Worm (Caenorhabditis elegans) whole organism, young adult: ENCODE data around the gene Y48A6B.9.

Source experiments
- B0019.2 ChIP-seq: fragments of 200-800 bp; sonication (Bioruptor generic); conservative IDR thresholded peaks from 2 replicates; pipeline ENCODE4 v1.3.6; 2022; ENCODE audit warnings: missing genetic modification reagents, missing genetic modification characterization, missing compliant biosample characterization
- C06A6.2 ChIP-seq: fragments of 200-800 bp; sonication (Bioruptor generic); conservative IDR thresholded peaks from 2 replicates; pipeline ENCODE4 v1.3.6; 2022; ENCODE audit warnings: missing genetic modification characterization, missing compliant biosample characterization
- F22D6.2 ChIP-seq: sonication (generic microtip); optimal IDR thresholded peaks from 2 replicates; lab custom pipeline; 2016; ENCODE audit warnings: mild to moderate bottlenecking, missing genetic modification characterization, missing compliant biosample characterization
- F39B2.1 ChIP-seq: fragments of 200-800 bp; sonication (Bioruptor generic); IDR thresholded peaks from 2 replicates; pipeline ENCODE4 v1.3.6; 2022; ENCODE audit warnings: missing genetic modification reagents, missing genetic modification characterization, missing compliant biosample characterization
- K11D2.4 ChIP-seq: fragments of 200-800 bp; sonication (Bioruptor generic); IDR thresholded peaks from 2 replicates; pipeline ENCODE4 v1.3.6; 2022; ENCODE audit warnings: missing genetic modification reagents, missing genetic modification characterization, missing compliant biosample characterization
- T26A5.8 ChIP-seq: sonication (generic microtip); optimal IDR thresholded peaks from 2 replicates; lab custom pipeline; 2016; ENCODE audit warnings: missing genetic modification characterization, missing compliant biosample characterization
- Y53F4B.3 ChIP-seq: fragments of 200-800 bp; sonication (Bioruptor generic); IDR thresholded peaks from 2 replicates; pipeline ENCODE4 v1.3.6; 2022; ENCODE audit warnings: missing genetic modification reagents, missing genetic modification characterization, missing compliant biosample characterization
- Y53G8AR.9 ChIP-seq: fragments of 200-800 bp; sonication (Bioruptor generic); conservative IDR thresholded peaks from 2 replicates; pipeline ENCODE4 v1.3.6; 2022; ENCODE audit warnings: missing genetic modification reagents, missing genetic modification characterization, missing compliant biosample characterization
- akir-1 ChIP-seq: fragments of 200-800 bp; sonication (Bioruptor generic); optimal IDR thresholded peaks from 2 replicates; lab custom pipeline; 2018; ENCODE audit warnings: mild to moderate bottlenecking, missing genetic modification characterization, moderate library complexity, missing compliant biosample characterization
- aptf-2 ChIP-seq: fragments of 200-800 bp; sonication (Bioruptor generic); conservative IDR thresholded peaks from 2 replicates; pipeline ENCODE4 v1.3.6; 2022; ENCODE audit warnings: missing genetic modification reagents, missing genetic modification characterization, missing compliant biosample characterization
- atf-7 ChIP-seq: sonication (generic microtip); optimal IDR thresholded peaks from 2 replicates; lab custom pipeline; 2017; ENCODE audit warnings: mild to moderate bottlenecking, missing genetic modification characterization, missing compliant biosample characterization
- attf-5 ChIP-seq: fragments of 200-800 bp; sonication (Bioruptor generic); optimal IDR thresholded peaks from 2 replicates; lab custom pipeline; 2018; ENCODE audit warnings: mild to moderate bottlenecking, missing genetic modification characterization, missing compliant biosample characterization
- cebp-1 ChIP-seq, 2 experiments: fragments of 200-800 bp in 1 of 2; sonication (Bioruptor generic) in 1 of 2; sonication (generic microtip) in 1 of 2; IDR thresholded peaks in 1 of 2; optimal IDR thresholded peaks in 1 of 2; 2 replicates each; pipeline versions ENCODE4 v1.3.6 to Lab custom; 2017 to 2022; ENCODE audit warnings: missing compliant biosample characterization in 2 of 2, missing genetic modification characterization in 2 of 2, mild to moderate bottlenecking in 1 of 2, missing genetic modification reagents in 1 of 2, moderate library complexity in 1 of 2
- ceh-27 ChIP-seq: fragments of 200-800 bp; sonication (Bioruptor generic); optimal IDR thresholded peaks from 2 replicates; lab custom pipeline; 2018; ENCODE audit warnings: mild to moderate bottlenecking, missing genetic modification characterization, moderate library complexity, missing compliant biosample characterization
- dpl-1 ChIP-seq: fragments of 150-350 bp; optimal IDR thresholded peaks from 2 replicates; lab custom pipeline; 2014; ENCODE audit warnings: missing biosample characterization, missing genetic modification reagents, missing genetic modification characterization
- efl-1 ChIP-seq: fragments of 150-350 bp; optimal IDR thresholded peaks from 2 replicates; lab custom pipeline; 2014; ENCODE audit warnings: missing biosample characterization, missing genetic modification reagents, missing genetic modification characterization
- egl-44 ChIP-seq: fragments of 200-800 bp; sonication (Bioruptor generic); IDR thresholded peaks from 2 replicates; pipeline ENCODE4 v1.3.6; 2022; ENCODE audit warnings: missing genetic modification reagents, missing genetic modification characterization, missing compliant biosample characterization
- egrh-3 ChIP-seq: fragments of 200-800 bp; sonication (Bioruptor generic); IDR thresholded peaks from 2 replicates; pipeline ENCODE4 v1.3.6; 2022; ENCODE audit warnings: missing genetic modification reagents, missing genetic modification characterization, missing compliant biosample characterization
- ekl-4 ChIP-seq: fragments of 200-800 bp; sonication (Bioruptor generic); IDR thresholded peaks from 2 replicates; pipeline ENCODE4 v1.3.6; 2022; ENCODE audit warnings: missing genetic modification reagents, missing genetic modification characterization, missing compliant biosample characterization
- hmg-1.2 ChIP-seq: fragments of 200-800 bp; sonication (Bioruptor generic); IDR thresholded peaks from 2 replicates; pipeline ENCODE4 v1.3.6; 2022; ENCODE audit warnings: missing genetic modification reagents, missing genetic modification characterization, missing compliant biosample characterization
- hmg-20 ChIP-seq: fragments of 200-800 bp; sonication (Bioruptor generic); IDR thresholded peaks from 2 replicates; pipeline ENCODE4 v1.3.6; 2022; ENCODE audit warnings: missing genetic modification reagents, missing genetic modification characterization, missing compliant biosample characterization
- hrde-1 ChIP-seq: sonication (generic microtip); optimal IDR thresholded peaks from 2 replicates; lab custom pipeline; 2016; ENCODE audit warnings: missing genetic modification characterization, mild to moderate bottlenecking, missing compliant biosample characterization, moderate library complexity, missing genotype, missing genetic modification reagents, borderline replicate concordance
- lag-1 ChIP-seq: fragments of 200-800 bp; sonication (Bioruptor generic); IDR thresholded peaks from 2 replicates; pipeline ENCODE4 v1.3.6; 2022; ENCODE audit warnings: missing genetic modification reagents, missing genetic modification characterization, missing compliant biosample characterization
- lin-35 ChIP-seq, 3 experiments: fragments of 150-350 bp in 2 of 3; sonication (generic microtip) in 1 of 3; optimal IDR thresholded peaks; 2 replicates each; lab custom pipeline; 2014 to 2018; ENCODE audit warnings: missing biosample characterization in 3 of 3, missing genetic modification characterization in 3 of 3, missing genetic modification reagents in 3 of 3
- lin-40 ChIP-seq: sonication (generic microtip); optimal IDR thresholded peaks from 2 replicates; lab custom pipeline; 2016; ENCODE audit warnings: missing genetic modification characterization, mild to moderate bottlenecking, missing compliant biosample characterization, missing genotype, missing genetic modification reagents
- lsl-1 ChIP-seq: fragments of 200-800 bp; sonication (Bioruptor generic); optimal IDR thresholded peaks from 2 replicates; lab custom pipeline; 2018; ENCODE audit warnings: mild to moderate bottlenecking, missing genetic modification characterization, moderate library complexity, missing compliant biosample characterization
- madf-10 ChIP-seq: sonication (generic microtip); optimal IDR thresholded peaks from 2 replicates; lab custom pipeline; 2016; ENCODE audit warnings: mild to moderate bottlenecking, missing genetic modification characterization, missing compliant biosample characterization
- madf-6 ChIP-seq: fragments of 200-800 bp; sonication (Bioruptor generic); IDR thresholded peaks from 2 replicates; pipeline ENCODE4 v1.3.6; 2022; ENCODE audit warnings: missing genetic modification reagents, missing genetic modification characterization, missing compliant biosample characterization
- mel-28 ChIP-seq: sonication (generic microtip); optimal IDR thresholded peaks from 2 replicates; lab custom pipeline; 2016; ENCODE audit warnings: borderline replicate concordance, mild to moderate bottlenecking, missing genetic modification characterization, missing compliant biosample characterization
- nfya-1 ChIP-seq: sonication (generic microtip); optimal IDR thresholded peaks from 2 replicates; lab custom pipeline; 2017; ENCODE audit warnings: antibody characterized with exemption, missing compliant biosample characterization, missing genetic modification characterization, borderline replicate concordance; ENCODE audit not compliant: insufficient read depth
- nfyb-1 ChIP-seq: fragments of 200-800 bp; sonication (Bioruptor generic); IDR thresholded peaks from 2 replicates; pipeline ENCODE4 v1.3.6; 2022; ENCODE audit warnings: missing genetic modification reagents, missing genetic modification characterization, missing compliant biosample characterization
- nhr-179 ChIP-seq: sonication (generic microtip); optimal IDR thresholded peaks from 2 replicates; lab custom pipeline; 2016; ENCODE audit warnings: mild to moderate bottlenecking, missing genetic modification characterization, missing compliant biosample characterization
- pbrm-1 ChIP-seq: fragments of 200-800 bp; sonication (Bioruptor generic); IDR thresholded peaks from 2 replicates; pipeline ENCODE4 v1.3.6; 2022; ENCODE audit warnings: missing genetic modification reagents, missing genetic modification characterization, missing compliant biosample characterization
- pha-4 ChIP-seq: fragments of 150-350 bp; sonication (generic microtip); optimal IDR thresholded peaks from 2 replicates; lab custom pipeline; 2014; ENCODE audit warnings: missing biosample characterization, missing genetic modification reagents, missing genetic modification characterization
- repo-1 ChIP-seq: sonication (generic microtip); optimal IDR thresholded peaks from 2 replicates; lab custom pipeline; 2017; ENCODE audit warnings: mild to moderate bottlenecking, missing genetic modification characterization, missing compliant biosample characterization
- rpc-1 ChIP-seq, 2 experiments: fragments of 150-350 bp in 1 of 2; sonication (generic microtip) in 1 of 2; optimal IDR thresholded peaks; 2 replicates each; lab custom pipeline; 2014 to 2018; ENCODE audit warnings: missing biosample characterization in 1 of 2, missing genetic modification characterization in 1 of 2, missing genetic modification reagents in 1 of 2, missing genotype in 1 of 2
- sdz-38 ChIP-seq: sonication (generic microtip); optimal IDR thresholded peaks from 2 replicates; lab custom pipeline; 2016; ENCODE audit warnings: missing genotype, missing genetic modification characterization, missing compliant biosample characterization
- snpc-1.3 ChIP-seq: sonication (generic microtip); optimal IDR thresholded peaks from 2 replicates; lab custom pipeline; 2017; ENCODE audit warnings: missing genetic modification characterization, mild to moderate bottlenecking, missing compliant biosample characterization, antibody characterized with exemption, moderate library complexity, missing genotype, missing genetic modification reagents; ENCODE audit not compliant: insufficient read depth
- snpc-4 ChIP-seq, 5 experiments: fragments of 150-350 bp in 1 of 5; sonication (generic microtip) in 4 of 5; optimal IDR thresholded peaks; 2 replicates each; lab custom pipeline; 2014 to 2018; ENCODE audit warnings: missing genetic modification characterization in 5 of 5, missing biosample characterization in 3 of 5, antibody characterized with exemption in 2 of 5, mild to moderate bottlenecking in 2 of 5, missing compliant biosample characterization in 2 of 5, missing genotype in 2 of 5, moderate library complexity in 2 of 5, missing genetic modification reagents in 1 of 5
- somi-1 ChIP-seq: fragments of 200-800 bp; sonication (Bioruptor generic); optimal IDR thresholded peaks from 2 replicates; lab custom pipeline; 2018; ENCODE audit warnings: mild to moderate bottlenecking, missing genetic modification characterization, missing compliant biosample characterization
- tbx-9 ChIP-seq: sonication (generic microtip); optimal IDR thresholded peaks from 2 replicates; lab custom pipeline; 2016; ENCODE audit warnings: borderline replicate concordance, missing genetic modification characterization, inconsistent platforms, missing compliant biosample characterization
- xnd-1 ChIP-seq: sonication (generic microtip); optimal IDR thresholded peaks from 2 replicates; lab custom pipeline; 2016; ENCODE audit warnings: missing genotype, missing genetic modification reagents, missing genetic modification characterization, missing compliant biosample characterization
- zfh-2 ChIP-seq: fragments of 200-800 bp; sonication (Bioruptor generic); conservative IDR thresholded peaks from 2 replicates; pipeline ENCODE4 v1.3.6; 2022; ENCODE audit warnings: missing genetic modification reagents, missing genetic modification characterization, missing compliant biosample characterization
- ztf-28 ChIP-seq: fragments of 200-800 bp; sonication (Bioruptor generic); IDR thresholded peaks from 2 replicates; pipeline ENCODE4 v1.3.6; 2022; ENCODE audit warnings: missing genetic modification reagents, missing genetic modification characterization, missing compliant biosample characterization

Y48A6B.9 gene

DNA sequence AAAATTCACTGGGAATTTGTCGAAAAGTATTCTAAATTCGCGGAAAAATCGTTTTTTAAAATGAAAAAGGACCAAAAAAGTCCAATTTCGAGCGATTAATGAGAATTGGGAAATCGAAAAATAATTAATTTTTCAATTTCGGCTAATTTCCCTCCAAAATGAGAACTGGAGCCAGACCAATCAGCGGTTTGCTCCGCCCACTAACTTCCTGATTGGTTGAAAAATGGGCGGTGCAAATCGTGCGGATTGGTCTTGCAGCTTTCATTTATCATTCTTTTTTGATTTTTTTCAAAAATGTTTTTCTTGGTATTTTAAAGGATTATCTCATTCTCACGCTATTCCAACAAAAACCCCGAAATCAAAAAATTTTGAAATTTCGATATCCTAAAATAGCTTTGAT, 21.1 kb downstream of the Y48A6B.9 start:
- TF ChIP-seq ceh-27 (GFP tag; lab: Kevin White, UChicago) (no peak), zfh-2 (GFP tag; lab: Robert Waterston, UW) (no peak), Y53G8AR.9 (no peak), nhr-179 (tag; lab: Kevin White, UChicago) (no peak), C06A6.2 (no peak), lag-1 (GFP tag; lab: Robert Waterston, UW) (no peak), atf-7 (tag; lab: Kevin White, UChicago) (no peak), aptf-2 (GFP tag; lab: Robert Waterston, UW) (no peak), Y53F4B.3 (GFP tag; lab: Robert Waterston, UW) (no peak), T26A5.8 (tag; lab: Kevin White, UChicago) (no peak), dpl-1 (GFP tag; lab: Kevin White, UChicago) (no peak), tbx-9 (tag; lab: Kevin White, UChicago) (no peak), ztf-28 (GFP tag; lab: Robert Waterston, UW) (no peak), F39B2.1 (no peak), B0019.2 (GFP tag; lab: Robert Waterston, UW) (no peak), hrde-1 (no peak), egrh-3 (GFP tag; lab: Robert Waterston, UW) (no peak), lsl-1 (no peak)

- no peak for TF ChIP-seq cebp-1 (GFP tag; IDR thresholded peaks at IDR 0.05; lab: Robert Waterston, UW)
- peak; percentile 75 for TF ChIP-seq cebp-1 (tag; optimal IDR thresholded peaks at IDR 0.05; lab: Kevin White, UChicago)
- TF ChIP-seq efl-1 (GFP tag; lab: Kevin White, UChicago), result no peak
- peak; percentile 40 for TF ChIP-seq madf-10
- no peak for TF ChIP-seq snpc-4 (GFP tag; optimal IDR thresholded peaks at IDR 0.05; lab: Kevin White, UChicago)
- peak in 2 of 4 experiments; percentile 6 to 48 for TF ChIP-seq snpc-4 (tag; optimal IDR thresholded peaks at IDR 0.05; lab: Kevin White, UChicago)
- TF ChIP-seq ceh-27 (GFP tag; lab: Kevin White, UChicago), result peak; percentile 55
- no peak for TF ChIP-seq C06A6.2
- no peak for TF ChIP-seq ekl-4 (GFP tag; lab: Robert Waterston, UW)
- no peak for TF ChIP-seq pbrm-1 (GFP tag; lab: Robert Waterston, UW)
- TF ChIP-seq B0019.2 (GFP tag; lab: Robert Waterston, UW), result no peak
- TF ChIP-seq xnd-1, result no peak
- peak; percentile 80 for TF ChIP-seq attf-5 (GFP tag; lab: Kevin White, UChicago)
- peak; percentile 58 for TF ChIP-seq nfyb-1 (GFP tag; lab: Robert Waterston, UW)
- TF ChIP-seq pha-4 (tag; lab: Kevin White, UChicago), result no peak
- TF ChIP-seq akir-1, result no peak
- no peak for TF ChIP-seq mel-28 (tag; lab: Kevin White, UChicago)
- no peak for TF ChIP-seq somi-1 (GFP tag; lab: Kevin White, UChicago)
- no peak for TF ChIP-seq hmg-20 (GFP tag; lab: Robert Waterston, UW)
- peak; percentile 82 for TF ChIP-seq hmg-1.2
- no peak for TF ChIP-seq egl-44 (GFP tag; lab: Robert Waterston, UW)
- no peak for TF ChIP-seq sdz-38
- peak; percentile 96 for TF ChIP-seq zfh-2 (GFP tag; lab: Robert Waterston, UW)
- 0 out of 2 replicates have a peak, but pooled peaks have one; percentile 35 for TF ChIP-seq K11D2.4 (GFP tag; lab: Robert Waterston, UW)
- no peak for TF ChIP-seq snpc-1.3 (tag; lab: Kevin White, UChicago)
- TF ChIP-seq rpc-1 (optimal IDR thresholded peaks at IDR 0.05; lab: Kevin White, UChicago), result no peak
- no peak for TF ChIP-seq rpc-1 (tag; optimal IDR thresholded peaks at IDR 0.05; lab: Kevin White, UChicago)
- peak in 1 of 3 experiments; percentile 44 for TF ChIP-seq lin-35 (GFP tag; optimal IDR thresholded peaks at IDR 0.05; lab: Kevin White, UChicago)
- no peak for TF ChIP-seq hrde-1
- peak; percentile 68 for TF ChIP-seq lin-40 (tag; lab: Kevin White, UChicago)
- no peak for TF ChIP-seq nfya-1 (tag; lab: Kevin White, UChicago)
- TF ChIP-seq F22D6.2 (tag; lab: Kevin White, UChicago), result no peak
- TF ChIP-seq madf-6 (GFP tag; lab: Robert Waterston, UW), result no peak
- TF ChIP-seq repo-1, result peak; percentile 13
Observed at ce11 chrIII:11054532-11055265, 21.7 kb downstream of the Y48A6B.9 start.
